Worm (Caenorhabditis elegans): ENCODE measurements around the gene K11G9.5.

The K11G9.5 gene

ce11 chrV:6709050-6709683 is 20.9 kb upstream of the K11G9.5 start, which contains the start of gene dlst-1 (continued):
- TF ChIP-seq athp-1 (tag; optimal IDR thresholded peaks at IDR 0.05): no peak

ce11 chrV:6706771-6707170 is 18.5 kb upstream of the K11G9.5 start, which contains the start of gene W02F12.4:
Gene W02F12.4 (minus strand): TSS chrV:6706934.
- TF ChIP-seq gei-17 (GFP tag; optimal IDR thresholded peaks at IDR 0.05) (no peak), F37B4.10 (GFP tag; IDR thresholded peaks at IDR 0.05) (no peak), tlf-1 (GFP tag; optimal IDR thresholded peaks at IDR 0.05) (no peak), zim-3 (tag; optimal IDR thresholded peaks at IDR 0.05) (no peak), ztf-28 (GFP tag; IDR thresholded peaks at IDR 0.05) (no peak), ztf-18 (tag; optimal IDR thresholded peaks at IDR 0.05) (no peak), K12H6.12 (tag; optimal IDR thresholded peaks at IDR 0.05) (no peak), unc-130 (GFP tag; optimal IDR thresholded peaks at IDR 0.05) (no peak), snpc-4 (GFP tag; optimal IDR thresholded peaks at IDR 0.05) (no peak), snpc-4 (tag; optimal IDR thresholded peaks at IDR 0.05) (no peak), snpc-1.1 (tag; optimal IDR thresholded peaks at IDR 0.05; ENCODE audit: insufficient read depth) (no peak), tbp1 (GFP tag; optimal IDR thresholded peaks at IDR 0.05) (peak; percentile 20), ztf-22 (GFP tag; optimal IDR thresholded peaks at IDR 0.05) (no peak), D2030.7 (GFP tag; IDR thresholded peaks at IDR 0.05) (no peak), F55B11.4 (tag; optimal IDR thresholded peaks at IDR 0.05; ENCODE audit: borderline replicate concordance, insufficient read depth) (no peak), atf-7 (tag; optimal IDR thresholded peaks at IDR 0.05) (peak; percentile 90), lin-40 (tag; optimal IDR thresholded peaks at IDR 0.05) (peak; percentile 34), nfya-2 (GFP tag; IDR thresholded peaks at IDR 0.05) (no peak), egl-44 (GFP tag; IDR thresholded peaks at IDR 0.05) (no peak), Y53G8AR.9 (GFP tag; conservative IDR thresholded peaks at IDR 0.05) (peak; percentile 56; the same call in 1 of the 2 replicates), attf-6 (GFP tag; IDR thresholded peaks at IDR 0.05) (no peak), ztf-26 (tag; optimal IDR thresholded peaks at IDR 0.05) (peak; percentile 33), ceh-91 (GFP tag; IDR thresholded peaks at IDR 0.05) (no peak), him-1 (tag; optimal IDR thresholded peaks at IDR 0.05) (no peak), rec-8 (tag; optimal IDR thresholded peaks at IDR 0.05) (no peak), mes-4 (tag; optimal IDR thresholded peaks at IDR 0.05) (no peak), rpc-1 (optimal IDR thresholded peaks at IDR 0.05) (no peak), rpc-1 (tag; optimal IDR thresholded peaks at IDR 0.05) (no peak), cebp-1 (GFP tag; IDR thresholded peaks at IDR 0.05) (no peak), cebp-1 (tag; optimal IDR thresholded peaks at IDR 0.05) (peak; percentile 38), B0336.3 (GFP tag; IDR thresholded peaks at IDR 0.05) (no peak), F22D6.2 (tag; optimal IDR thresholded peaks at IDR 0.05) (no peak), cebp-2 (GFP tag; IDR thresholded peaks at IDR 0.05) (no peak), egrh-3 (GFP tag; IDR thresholded peaks at IDR 0.05) (no peak), unc-62 (GFP tag; optimal IDR thresholded peaks at IDR 0.05) (no peak), repo-1 (tag; optimal IDR thresholded peaks at IDR 0.05) (no peak), nhr-80 (tag; optimal IDR thresholded peaks at IDR 0.05) (peak; percentile 69), let-607 (tag; optimal IDR thresholded peaks at IDR 0.05) (no peak), F52B5.7 (tag; optimal IDR thresholded peaks at IDR 0.05) (no peak), bed-1 (GFP tag; IDR thresholded peaks at IDR 0.05) (no peak), xnd-1 (tag; optimal IDR thresholded peaks at IDR 0.05) (no peak), F23B12.7 (tag; optimal IDR thresholded peaks at IDR 0.05; ENCODE audit: insufficient read depth) (no peak), akir-1 (GFP tag; optimal IDR thresholded peaks at IDR 0.05) (no peak), ceh-79 (tag; optimal IDR thresholded peaks at IDR 0.05) (no peak), ceh-100 (GFP tag; IDR thresholded peaks at IDR 0.05) (no peak), efl-1 (GFP tag; optimal IDR thresholded peaks at IDR 0.05) (no peak), athp-1 (tag; optimal IDR thresholded peaks at IDR 0.05) (no peak)
